Fruit fly (Drosophila melanogaster) ovary, adult (tissue): ENCODE measurements around the gene CG34384.

Experiments
- CG17801 ChIP-seq: fragments of 200-800 bp; optimal IDR thresholded peaks from 2 replicates; lab custom pipeline; 2019; ENCODE audit warnings: missing biosample characterization, mild to moderate bottlenecking, missing genetic modification characterization, moderate library complexity; ENCODE audit not compliant: partially characterized antibody

Gene CG34384

dm6 chr3R:7813981-7814529 is at the start of gene CG34384:
Gene CG34384, plus strand, starts transcription at chr3R:7814361.
- no peak for TF ChIP-seq CG17801 (GFP tag; lab: Kevin White, UChicago)

- TF ChIP-seq CG17801 (GFP tag; lab: Kevin White, UChicago) = no peak
Measured at dm6 chr3R:7771656-7772055, 42.5 kb upstream of the CG34384 start, which contains the start of gene CG11286. Gene CG11286, minus strand, starts transcription at chr3R:7771756.

- TF ChIP-seq CG17801 (GFP tag; lab: Kevin White, UChicago) = no peak
Measured at dm6 chr3R:7779620-7780019, 34.5 kb upstream of the CG34384 start.

- TF ChIP-seq CG17801 (GFP tag; lab: Kevin White, UChicago) = no peak
Measured at dm6 chr3R:7782933-7783686, 31.1 kb upstream of the CG34384 start, which contains the start of gene CG18747. Gene CG18747, minus strand, starts transcription at chr3R:7783446.

dm6 chr3R:7785784-7786183 is 28.4 kb upstream of the CG34384 start, which contains the start of gene CG18745:
Gene CG18745, minus strand, starts transcription at chr3R:7786119.
- no peak for TF ChIP-seq CG17801 (GFP tag; lab: Kevin White, UChicago)

dm6 chr3R:7787899-7788298 is 26.3 kb upstream of the CG34384 start, which contains the start of gene CG18748:
Gene CG18748, minus strand, starts transcription at chr3R:7787923.
- no peak for TF ChIP-seq CG17801 (GFP tag; lab: Kevin White, UChicago)

- no peak for TF ChIP-seq CG17801 (GFP tag; lab: Kevin White, UChicago)
Measured at dm6 chr3R:7790087-7790486, 24.1 kb upstream of the CG34384 start, which contains the start of gene CG18746. Gene CG18746, minus strand, starts transcription at chr3R:7790187.

dm6 chr3R:7790583-7791034 is 23.6 kb upstream of the CG34384 start, which contains the start of gene CG10086:
Gene CG10086, plus strand, starts transcription at chr3R:7790633.
- TF ChIP-seq CG17801 (GFP tag; lab: Kevin White, UChicago) = no peak

- peak; percentile 87 for TF ChIP-seq CG17801 (GFP tag; lab: Kevin White, UChicago)
Measured at dm6 chr3R:7793855-7794254, 20.3 kb upstream of the CG34384 start, which contains the start of gene CG2641. Gene CG2641, plus strand, starts transcription at chr3R:7794069.

- no peak for TF ChIP-seq CG17801 (GFP tag; lab: Kevin White, UChicago)
Measured at dm6 chr3R:7798525-7798924, 15.6 kb upstream of the CG34384 start, which contains the start of gene CG18744. Gene CG18744, minus strand, starts transcription at chr3R:7798771.

dm6 chr3R:7802693-7803092 is 11.5 kb upstream of the CG34384 start, which contains the start of gene CG3014:
Gene CG3014, minus strand, starts transcription at chr3R:7802793.
- no peak for TF ChIP-seq CG17801 (GFP tag; lab: Kevin White, UChicago)

- no peak for TF ChIP-seq CG17801 (GFP tag; lab: Kevin White, UChicago)
Measured at dm6 chr3R:7804332-7804731, 9.8 kb upstream of the CG34384 start, which contains the start of gene CG18268. Gene CG18268, minus strand, starts transcription at chr3R:7804432.

dm6 chr3R:7809662-7810621 is 4.2 kb upstream of the CG34384 start, which contains the start of the genes CG2993 and sgll:
Gene CG2993, minus strand, starts transcription at chr3R:7810014.
Gene sgll, plus strand, starts transcription at chr3R:7810532.
- peak; percentile 29 for TF ChIP-seq CG17801 (GFP tag; lab: Kevin White, UChicago)

- no peak for TF ChIP-seq CG17801 (GFP tag; lab: Kevin White, UChicago)
Measured at dm6 chr3R:7811514-7811913, 2.6 kb upstream of the CG34384 start, which contains the start of gene CG31473. Gene CG31473, plus strand, starts transcription at chr3R:7811814.
